Fruit fly (Drosophila melanogaster) whole organism, embryonic: ENCODE measurements around the gene Sirt4.

ENCODE experiments used
- Abd-B ChIP-seq: fragments of 200-800 bp; sonication (Bioruptor generic); optimal IDR thresholded peaks from 2 replicates; lab custom pipeline; 2018; ENCODE audit warnings: missing biosample characterization, mild to moderate bottlenecking, missing genetic modification characterization, moderate library complexity
- Adf1 ChIP-seq: fragments of 200-800 bp; sonication (Bioruptor generic); IDR thresholded peaks from 2 replicates; pipeline ENCODE4 v1.3.6; 2022; ENCODE audit warnings: missing biosample characterization, missing genetic modification characterization
- Awh ChIP-seq: fragments of 200-800 bp; sonication (Bioruptor generic); IDR thresholded peaks from 2 replicates; pipeline ENCODE4, ENCODE4 v1.3.6; 2022; ENCODE audit warnings: missing biosample characterization, missing genetic modification characterization
- BEAF-32 ChIP-seq: fragments of 200-800 bp; sonication (Bioruptor generic); optimal IDR thresholded peaks from 3 replicates; lab custom pipeline; 2017; ENCODE audit warnings: missing biosample characterization, missing genetic modification characterization, mild to moderate bottlenecking, moderate library complexity, missing genetic modification reagents
- Bgb ChIP-seq: fragments of 200-800 bp; sonication (Bioruptor generic); IDR thresholded peaks from 2 replicates; pipeline ENCODE4 v1.3.6; 2022; ENCODE audit warnings: missing biosample characterization, missing genetic modification characterization; ENCODE audit not compliant: partially characterized antibody
- CG10267 ChIP-seq: fragments of 200-800 bp; sonication (Bioruptor generic); optimal IDR thresholded peaks from 2 replicates; lab custom pipeline; 2018; ENCODE audit warnings: missing biosample characterization, mild to moderate bottlenecking, missing genetic modification characterization, moderate library complexity
- CG10543 ChIP-seq: fragments of 200-800 bp; sonication (Bioruptor generic); optimal IDR thresholded peaks from 3 replicates; lab custom pipeline; 2017; ENCODE audit warnings: missing biosample characterization, mild to moderate bottlenecking, missing genetic modification characterization, moderate library complexity
- CG11695 ChIP-seq: fragments of 200-800 bp; sonication (Bioruptor generic); IDR thresholded peaks from 3 replicates; pipeline ENCODE4 v1.3.6; 2022; ENCODE audit warnings: missing biosample characterization, missing genetic modification characterization
- CG13775 ChIP-seq: fragments of 200-800 bp; sonication (Bioruptor generic); optimal IDR thresholded peaks from 3 replicates; lab custom pipeline; 2017; ENCODE audit warnings: missing biosample characterization, mild to moderate bottlenecking, missing genetic modification characterization
- CG15696 ChIP-seq: fragments of 200-800 bp; sonication (Bioruptor generic); optimal IDR thresholded peaks from 2 replicates; lab custom pipeline; 2019; ENCODE audit warnings: missing biosample characterization, mild to moderate bottlenecking, missing genetic modification characterization, moderate library complexity
- CG1603 ChIP-seq: fragments of 200-800 bp; sonication (Bioruptor generic); optimal IDR thresholded peaks from 2 replicates; lab custom pipeline; 2019; ENCODE audit warnings: missing biosample characterization, mild to moderate bottlenecking, missing genetic modification characterization, moderate library complexity
- CG2129 ChIP-seq: fragments of 200-800 bp; sonication (Bioruptor generic); IDR thresholded peaks from 2 replicates; pipeline ENCODE4 v1.3.6; 2022; ENCODE audit warnings: missing biosample characterization, missing genetic modification characterization; ENCODE audit not compliant: partially characterized antibody
- CG32532 ChIP-seq: fragments of 200-800 bp; sonication (Bioruptor generic); IDR thresholded peaks from 2 replicates; pipeline ENCODE4 v1.3.6; 2022; ENCODE audit warnings: missing biosample characterization, missing genetic modification characterization
- CG3847 ChIP-seq: fragments of 200-800 bp; sonication (Bioruptor generic); IDR thresholded peaks from 2 replicates; pipeline ENCODE4 v1.3.6; 2022; ENCODE audit warnings: missing biosample characterization, missing genetic modification characterization
- CG42726 ChIP-seq: fragments of 200-800 bp; sonication (Bioruptor generic); IDR thresholded peaks from 2 replicates; pipeline ENCODE4 v1.3.6; 2022; ENCODE audit warnings: missing biosample characterization, missing genetic modification characterization; ENCODE audit not compliant: partially characterized antibody
- CG6254 ChIP-seq: fragments of 200-800 bp; sonication (Bioruptor generic); optimal IDR thresholded peaks from 3 replicates; lab custom pipeline; 2017; ENCODE audit warnings: mild to moderate bottlenecking, missing biosample characterization, missing genetic modification reagents, missing genetic modification characterization
- CG7556 ChIP-seq: fragments of 200-800 bp; sonication (Bioruptor generic); optimal IDR thresholded peaks from 2 replicates; lab custom pipeline; 2017; ENCODE audit warnings: missing biosample characterization, mild to moderate bottlenecking, missing genetic modification characterization
- CkIIα-i1 ChIP-seq: fragments of 200-800 bp; sonication (Bioruptor generic); IDR thresholded peaks from 2 replicates; pipeline ENCODE4 v1.3.6; 2022; ENCODE audit warnings: missing biosample characterization, missing genetic modification characterization
- Dip3 ChIP-seq: fragments of 200-800 bp; sonication (Bioruptor generic); optimal IDR thresholded peaks from 3 replicates; lab custom pipeline; 2016; ENCODE audit warnings: missing biosample characterization, missing genetic modification characterization
- Doc3 ChIP-seq: fragments of 200-800 bp; sonication (Bioruptor generic); IDR thresholded peaks from 3 replicates; pipeline ENCODE4 v1.3.6; 2022; ENCODE audit warnings: missing biosample characterization, missing genetic modification characterization; ENCODE audit not compliant: partially characterized antibody
- Dref ChIP-seq: fragments of 200-800 bp; sonication (Bioruptor generic); IDR thresholded peaks from 2 replicates; pipeline ENCODE4 v1.3.6; 2022; ENCODE audit warnings: missing biosample characterization, missing genetic modification characterization
- Lhr ChIP-seq: fragments of 200-800 bp; sonication (Bioruptor generic); optimal IDR thresholded peaks from 3 replicates; lab custom pipeline; 2017; ENCODE audit warnings: mild to moderate bottlenecking, missing biosample characterization, missing genetic modification reagents, missing genetic modification characterization
- MESR4 ChIP-seq: fragments of 200-800 bp; sonication (Bioruptor generic); optimal IDR thresholded peaks from 2 replicates; lab custom pipeline; 2018; ENCODE audit warnings: missing biosample characterization, mild to moderate bottlenecking, missing genetic modification characterization, moderate library complexity
- Pdp1 ChIP-seq, 2 experiments: fragments of 200-800 bp; sonication (Bioruptor generic); optimal IDR thresholded peaks; 3 replicates each; lab custom pipeline; 2016; ENCODE audit warnings: missing biosample characterization in 2 of 2, missing genetic modification characterization in 2 of 2, mild to moderate bottlenecking in 1 of 2, moderate library complexity in 1 of 2
- Ptx1 ChIP-seq: fragments of 200-800 bp; sonication (Bioruptor generic); IDR thresholded peaks from 2 replicates; pipeline ENCODE4 v1.3.6; 2022; ENCODE audit warnings: missing biosample characterization, missing genetic modification characterization
- Usf ChIP-seq: fragments of 200-800 bp; sonication (Bioruptor generic); optimal IDR thresholded peaks from 2 replicates; lab custom pipeline; 2017; ENCODE audit warnings: missing genotype, missing biosample characterization, missing genetic modification characterization
- Xbp1 ChIP-seq: fragments of 200-800 bp; sonication (Bioruptor generic); optimal IDR thresholded peaks from 3 replicates; lab custom pipeline; 2016; ENCODE audit warnings: missing biosample characterization, mild to moderate bottlenecking, missing genetic modification characterization
- abd-A ChIP-seq: fragments of 200-800 bp; sonication (Bioruptor generic); optimal IDR thresholded peaks from 3 replicates; lab custom pipeline; 2019; ENCODE audit warnings: missing biosample characterization, mild to moderate bottlenecking, missing genetic modification characterization, moderate library complexity
- az2 ChIP-seq: fragments of 200-800 bp; sonication (Bioruptor generic); optimal IDR thresholded peaks from 3 replicates; lab custom pipeline; 2016; ENCODE audit warnings: missing biosample characterization, missing genetic modification characterization
- bbx ChIP-seq: fragments of 200-800 bp; sonication (Bioruptor generic); IDR thresholded peaks from 2 replicates; pipeline ENCODE4 v1.3.6; 2022; ENCODE audit warnings: missing biosample characterization, missing genetic modification characterization; ENCODE audit not compliant: partially characterized antibody
- bsh ChIP-seq, 2 experiments: fragments of 200-800 bp; sonication (Bioruptor generic); optimal IDR thresholded peaks; 2 replicates each; lab custom pipeline; 2017 to 2018; ENCODE audit warnings: mild to moderate bottlenecking in 2 of 2, missing biosample characterization in 2 of 2, missing genetic modification characterization in 2 of 2, moderate library complexity in 1 of 2
- chinmo ChIP-seq: fragments of 200-800 bp; sonication (Bioruptor generic); IDR thresholded peaks from 4 replicates; pipeline ENCODE4 v1.3.6; 2022; ENCODE audit warnings: missing biosample characterization, missing genetic modification characterization; ENCODE audit not compliant: partially characterized antibody
- da ChIP-seq: fragments of 200-800 bp; sonication (Bioruptor generic); optimal IDR thresholded peaks from 2 replicates; lab custom pipeline; 2016; ENCODE audit warnings: missing biosample characterization, missing genetic modification characterization
- dpn ChIP-seq, 2 experiments: fragments of 200-800 bp; sonication (Bioruptor generic); optimal IDR thresholded peaks; 3 replicates each; lab custom pipeline; 2016; ENCODE audit warnings: missing biosample characterization in 2 of 2, missing genetic modification characterization in 2 of 2
- jing ChIP-seq: fragments of 200-800 bp; sonication (Bioruptor generic); optimal IDR thresholded peaks from 2 replicates; lab custom pipeline; 2018; ENCODE audit warnings: missing biosample characterization, mild to moderate bottlenecking, missing genetic modification characterization
- lilli ChIP-seq: fragments of 200-800 bp; sonication (Bioruptor generic); optimal IDR thresholded peaks from 3 replicates; lab custom pipeline; 2016; ENCODE audit warnings: missing biosample characterization, missing genetic modification characterization
- oc ChIP-seq: fragments of 200-800 bp; sonication (Bioruptor generic); optimal IDR thresholded peaks from 2 replicates; lab custom pipeline; 2018; ENCODE audit warnings: missing biosample characterization, mild to moderate bottlenecking, missing genetic modification characterization, moderate library complexity
- p53 ChIP-seq: fragments of 200-800 bp; sonication (Bioruptor generic); optimal IDR thresholded peaks from 2 replicates; lab custom pipeline; 2016; ENCODE audit warnings: missing biosample characterization, missing genetic modification characterization
- sd ChIP-seq: fragments of 200-800 bp; sonication (Bioruptor generic); optimal IDR thresholded peaks from 3 replicates; lab custom pipeline; 2018; ENCODE audit warnings: missing biosample characterization, mild to moderate bottlenecking, missing genetic modification characterization, moderate library complexity
- so ChIP-seq: fragments of 200-800 bp; sonication (Bioruptor generic); IDR thresholded peaks from 3 replicates; pipeline ENCODE4 v1.3.6; 2022; ENCODE audit warnings: missing biosample characterization, missing genetic modification characterization
- stwl ChIP-seq: fragments of 200-800 bp; sonication (Bioruptor generic); optimal IDR thresholded peaks from 3 replicates; lab custom pipeline; 2018; ENCODE audit warnings: missing biosample characterization, mild to moderate bottlenecking, missing genetic modification characterization, moderate library complexity
- trem ChIP-seq: fragments of 200-800 bp; optimal IDR thresholded peaks from 3 replicates; lab custom pipeline; 2019; ENCODE audit warnings: missing biosample characterization, mild to moderate bottlenecking, missing genetic modification characterization, moderate library complexity
- trh ChIP-seq: fragments of 200-800 bp; sonication (Bioruptor generic); optimal IDR thresholded peaks from 2 replicates; lab custom pipeline; 2016; ENCODE audit warnings: missing biosample characterization, missing genetic modification characterization
- vfl ChIP-seq: fragments of 200-800 bp; sonication (Bioruptor generic); optimal IDR thresholded peaks from 2 replicates; lab custom pipeline; 2016; ENCODE audit warnings: missing biosample characterization, missing genetic modification characterization
- vnd ChIP-seq: fragments of 200-800 bp; sonication (Bioruptor generic); IDR thresholded peaks from 3 replicates; pipeline ENCODE4 v1.3.6; 2022; ENCODE audit warnings: missing biosample characterization, missing genetic modification characterization; ENCODE audit not compliant: partially characterized antibody
- zen ChIP-seq: fragments of 200-800 bp; sonication (Bioruptor generic); optimal IDR thresholded peaks from 3 replicates; lab custom pipeline; 2018; ENCODE audit warnings: missing biosample characterization, mild to moderate bottlenecking, missing genetic modification characterization, moderate library complexity

Gene Sirt4

DNA sequence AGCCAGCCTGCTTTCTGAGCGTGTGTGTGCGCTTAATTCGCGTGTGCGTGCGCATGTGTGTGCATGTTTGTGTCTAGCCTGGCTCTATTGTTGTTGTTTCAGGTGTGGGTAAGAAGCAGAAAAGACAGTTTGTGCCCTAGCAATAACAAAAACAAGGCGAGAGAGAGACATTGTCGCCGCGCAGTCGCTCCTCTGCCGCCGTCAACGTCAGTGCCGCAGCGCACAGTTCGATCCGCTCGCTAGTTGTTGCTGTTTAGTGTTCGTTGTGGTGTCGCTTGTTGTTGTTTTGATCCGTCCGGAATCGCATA, 24.4 kb upstream of the Sirt4 start (continued):
- peak; percentile 75 for TF ChIP-seq p53 (GFP tag; lab: Kevin White, UChicago)
- TF ChIP-seq CG11695, result no peak
- TF ChIP-seq chinmo (GFP tag; lab: Robert Waterston, UW), result peak; percentile 87; the same call in 3 of the 4 replicates
- TF ChIP-seq CG10543 (GFP tag; lab: Kevin White, UChicago), result peak; percentile 30
- TF ChIP-seq vfl, result no peak
- TF ChIP-seq oc (tag; lab: Kevin White, UChicago), result peak; percentile 32

- no peak for TF ChIP-seq da (GFP tag; lab: Kevin White, UChicago)
- TF ChIP-seq sd (tag; lab: Kevin White, UChicago), result peak; percentile 26
- TF ChIP-seq abd-A (tag; lab: Kevin White, UChicago), result no peak
- peak; percentile 67 for TF ChIP-seq vnd (GFP tag; lab: Robert Waterston, UW)
- TF ChIP-seq Abd-B (GFP tag; lab: Kevin White, UChicago), result no peak
- TF ChIP-seq trem, result peak; percentile 25
- peak; percentile 30 for TF ChIP-seq az2
- TF ChIP-seq trh (GFP tag; lab: Kevin White, UChicago), result no peak
- TF ChIP-seq Adf1 (GFP tag; lab: Robert Waterston, UW), result no peak
- TF ChIP-seq Awh (GFP tag; lab: Robert Waterston, UW), result no peak
- peak; percentile 73 for TF ChIP-seq Doc3 (GFP tag; lab: Robert Waterston, UW)
- no peak for TF ChIP-seq CG15696
- peak; percentile 5 for TF ChIP-seq Xbp1
- TF ChIP-seq MESR4 (GFP tag; lab: Kevin White, UChicago), result peak; percentile 20
- peak; percentile 8; the same call in 1 of the 2 replicates for TF ChIP-seq CG42726 (GFP tag; lab: Robert Waterston, UW)
- peak; percentile 80 for TF ChIP-seq Dref (GFP tag; lab: Robert Waterston, UW)
- TF ChIP-seq lilli (GFP tag; lab: Kevin White, UChicago), result peak; percentile 58
- no peak for TF ChIP-seq Usf (GFP tag; lab: Kevin White, UChicago)
- TF ChIP-seq CG2129 (GFP tag; lab: Robert Waterston, UW), result peak; percentile 58
- peak; percentile 18 for TF ChIP-seq CG7556 (GFP tag; lab: Kevin White, UChicago)
- TF ChIP-seq CG3847 (GFP tag; lab: Robert Waterston, UW), result 0 out of 2 replicates have a peak, but pooled peaks have one; percentile 30
- TF ChIP-seq CG13775 (GFP tag; lab: Kevin White, UChicago), result peak; percentile 27
- TF ChIP-seq Dip3 (GFP tag; lab: Kevin White, UChicago), result peak; percentile 17
- TF ChIP-seq Ptx1 (GFP tag; lab: Robert Waterston, UW), result no peak
- TF ChIP-seq CkIIα-i1 (GFP tag; lab: Robert Waterston, UW), result no peak
- peak; percentile 10 to 38 for TF ChIP-seq Pdp1 (GFP tag; optimal IDR thresholded peaks at IDR 0.05; lab: Kevin White, UChicago)
- no peak for TF ChIP-seq zen (tag; lab: Kevin White, UChicago)
- peak in 1 of 2 experiments; percentile 0 for TF ChIP-seq bsh (GFP tag; optimal IDR thresholded peaks at IDR 0.05; lab: Kevin White, UChicago)
- peak; percentile 78 for TF ChIP-seq bbx
- TF ChIP-seq jing (GFP tag; lab: Kevin White, UChicago), result no peak
- peak; percentile 27 for TF ChIP-seq CG32532 (GFP tag; lab: Robert Waterston, UW)
- TF ChIP-seq Lhr (GFP tag; lab: Kevin White, UChicago), result peak; percentile 12
- peak; percentile 86 for TF ChIP-seq BEAF-32 (GFP tag; lab: Kevin White, UChicago)
- TF ChIP-seq stwl (tag; lab: Kevin White, UChicago), result peak; percentile 23
- no peak for TF ChIP-seq CG1603 (tag; lab: Kevin White, UChicago)
- TF ChIP-seq so, result no peak
- peak; percentile 24 for TF ChIP-seq CG10267 (tag; lab: Kevin White, UChicago)
- no peak for TF ChIP-seq CG6254
- peak; percentile 33 to 46 for TF ChIP-seq dpn (GFP tag; optimal IDR thresholded peaks at IDR 0.05; lab: Kevin White, UChicago)
- peak; percentile 76 for TF ChIP-seq Bgb (GFP tag; lab: Robert Waterston, UW)
Observed at dm6 chrX:5689417-5690215, 23.9 kb upstream of the Sirt4 start, which contains the start of the genes PGAP1 and cv. PGAP1 (minus strand) TSS chrX:5689473. cv (plus strand) TSS chrX:5690002.
